Worm (Caenorhabditis elegans): ENCODE results near the gene gmeb-1.

- no peak for TF ChIP-seq snpc-4 (tag; optimal IDR thresholded peaks at IDR 0.05)
- TF ChIP-seq mab-5 (tag; optimal IDR thresholded peaks at IDR 0.05) = no peak
These were observed 18.8 kb upstream of the gmeb-1 start for ce11 chrII:586-985.

Measured in whole organism, mixed stage, embryonic.